Worm (Caenorhabditis elegans) whole organism, L3 larva: ENCODE measurements around the gene ins-12.

Experiments used
- aly-2 ChIP-seq: fragments of 150-350 bp; optimal IDR thresholded peaks from 2 replicates; lab custom pipeline; 2014; ENCODE audit warnings: missing biosample characterization, missing genetic modification characterization
- ama-1 ChIP-seq: fragments of 150-350 bp; optimal IDR thresholded peaks from 2 replicates; lab custom pipeline; 2018
- egl-5 ChIP-seq: fragments of 150-350 bp; optimal IDR thresholded peaks from 2 replicates; lab custom pipeline; 2017; ENCODE audit warnings: missing biosample characterization, missing genetic modification reagents, missing genetic modification characterization, inconsistent platforms
- elt-2 ChIP-seq: sonication (generic microtip); optimal IDR thresholded peaks from 2 replicates; lab custom pipeline; 2016; ENCODE audit warnings: missing genetic modification reagents, mild to moderate bottlenecking, missing genetic modification characterization, missing compliant biosample characterization
- jun-1 ChIP-seq: fragments of 150-350 bp; optimal IDR thresholded peaks from 2 replicates; lab custom pipeline; 2014; ENCODE audit warnings: missing biosample characterization, missing genetic modification reagents, missing genetic modification characterization
- lsy-12 ChIP-seq: sonication (generic microtip); optimal IDR thresholded peaks from 2 replicates; lab custom pipeline; 2016; ENCODE audit warnings: mild to moderate bottlenecking, missing genetic modification characterization, missing compliant biosample characterization
- nhr-237 ChIP-seq: fragments of 150-350 bp; optimal IDR thresholded peaks from 2 replicates; lab custom pipeline; 2014; ENCODE audit warnings: missing biosample characterization, missing genetic modification characterization
- sea-2 ChIP-seq: fragments of 150-350 bp; sonication (generic microtip); optimal IDR thresholded peaks from 4 replicates; lab custom pipeline; 2014; ENCODE audit warnings: missing biosample characterization, missing genetic modification reagents, missing genetic modification characterization
- unc-39 ChIP-seq: sonication (generic microtip); optimal IDR thresholded peaks from 4 replicates; lab custom pipeline; 2017; ENCODE audit warnings: missing biosample characterization, missing genetic modification characterization
- unc-62 ChIP-seq: fragments of 150-350 bp; sonication (generic microtip); optimal IDR thresholded peaks from 4 replicates; lab custom pipeline; 2014; ENCODE audit warnings: missing biosample characterization, missing genetic modification reagents, missing genetic modification characterization
- zag-1 ChIP-seq: fragments of 150-350 bp; optimal IDR thresholded peaks from 2 replicates; lab custom pipeline; 2014; ENCODE audit warnings: missing biosample characterization, missing genetic modification characterization

DNA sequence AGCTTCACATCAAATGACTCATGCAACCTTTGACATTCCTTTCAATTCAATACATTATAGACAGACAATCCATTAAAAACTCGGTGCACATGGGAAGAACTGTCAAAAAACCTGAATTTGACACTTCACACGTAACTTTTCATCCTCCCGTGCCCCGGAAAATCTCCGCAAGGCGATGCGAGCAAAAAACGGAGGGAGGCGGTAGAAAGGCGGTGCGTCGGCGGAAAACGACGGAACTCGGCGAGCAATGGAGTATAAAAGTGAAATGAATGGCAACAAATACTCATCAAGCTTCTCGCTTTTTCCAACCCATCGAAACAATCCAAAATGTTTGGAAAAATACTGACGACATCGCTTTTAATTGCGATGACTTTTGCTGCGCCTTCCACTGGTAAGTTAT is 23.6 kb downstream of the ins-12 start, which contains the start of gene T25E4.1:
- no peak for TF ChIP-seq aly-2 (tag; lab: Kevin White, UChicago)
- no peak for TF ChIP-seq egl-5
- no peak for TF ChIP-seq jun-1 (tag; lab: Kevin White, UChicago)
- TF ChIP-seq zag-1 (tag; lab: Kevin White, UChicago), result no peak
- TF ChIP-seq lsy-12 (tag; lab: Kevin White, UChicago), result no peak
- TF ChIP-seq ama-1 (lab: Kevin White, UChicago), result no peak
- TF ChIP-seq sea-2, result no peak
- no peak for TF ChIP-seq elt-2 (tag; lab: Kevin White, UChicago)
- TF ChIP-seq unc-39 (tag; lab: Kevin White, UChicago), result no peak
- no peak for TF ChIP-seq nhr-237 (tag; lab: Kevin White, UChicago)
- no peak for TF ChIP-seq unc-62 (GFP tag; lab: Kevin White, UChicago)
